Fruit fly (Drosophila melanogaster) whole organism, embryonic: ENCODE data around the gene bora.

Experiments used
- Adf1 ChIP-seq: fragments of 200-800 bp; sonication (Bioruptor generic); IDR thresholded peaks from 2 replicates; pipeline ENCODE4 v1.3.6; 2022; ENCODE audit warnings: missing biosample characterization, missing genetic modification characterization
- Antp ChIP-seq: fragments of 200-800 bp; sonication (Bioruptor generic); optimal IDR thresholded peaks from 3 replicates; lab custom pipeline; 2016; ENCODE audit warnings: missing biosample characterization, missing genetic modification characterization
- BEAF-32 ChIP-seq: fragments of 200-800 bp; sonication (Bioruptor generic); optimal IDR thresholded peaks from 3 replicates; lab custom pipeline; 2017; ENCODE audit warnings: missing biosample characterization, missing genetic modification characterization, mild to moderate bottlenecking, moderate library complexity, missing genetic modification reagents
- Bgb ChIP-seq: fragments of 200-800 bp; sonication (Bioruptor generic); IDR thresholded peaks from 2 replicates; pipeline ENCODE4 v1.3.6; 2022; ENCODE audit warnings: missing biosample characterization, missing genetic modification characterization; ENCODE audit not compliant: partially characterized antibody
- CG11456 ChIP-seq: fragments of 200-800 bp; sonication (Bioruptor generic); IDR thresholded peaks from 3 replicates; pipeline ENCODE4 v1.3.6; 2022; ENCODE audit warnings: missing biosample characterization, missing genetic modification characterization
- CG11560 ChIP-seq: fragments of 200-800 bp; sonication (Bioruptor generic); IDR thresholded peaks from 3 replicates; pipeline ENCODE4 v1.3.6; 2022; ENCODE audit warnings: missing biosample characterization, missing genetic modification characterization
- CG12659 ChIP-seq: fragments of 200-800 bp; sonication (Bioruptor generic); optimal IDR thresholded peaks from 3 replicates; lab custom pipeline; 2017; ENCODE audit warnings: mild to moderate bottlenecking, missing biosample characterization, missing genetic modification reagents, missing genetic modification characterization
- CG13775 ChIP-seq: fragments of 200-800 bp; sonication (Bioruptor generic); optimal IDR thresholded peaks from 3 replicates; lab custom pipeline; 2017; ENCODE audit warnings: missing biosample characterization, mild to moderate bottlenecking, missing genetic modification characterization
- CG14014 ChIP-seq: fragments of 200-800 bp; sonication (Bioruptor generic); IDR thresholded peaks from 2 replicates; pipeline ENCODE4 v1.3.6; 2022; ENCODE audit warnings: missing biosample characterization, missing genetic modification characterization
- CG1602 ChIP-seq: fragments of 200-800 bp; sonication (Bioruptor generic); optimal IDR thresholded peaks from 3 replicates; lab custom pipeline; 2016; ENCODE audit warnings: missing biosample characterization, missing genetic modification characterization
- CG1647 ChIP-seq: fragments of 200-800 bp; sonication (Bioruptor generic); optimal IDR thresholded peaks from 3 replicates; lab custom pipeline; 2016; ENCODE audit warnings: missing biosample characterization, missing genetic modification characterization
- CG16863 ChIP-seq: fragments of 200-800 bp; sonication (Bioruptor generic); optimal IDR thresholded peaks from 3 replicates; lab custom pipeline; 2016; ENCODE audit warnings: missing biosample characterization, missing genetic modification characterization
- CG17328 ChIP-seq: fragments of 200-800 bp; sonication (Bioruptor generic); IDR thresholded peaks from 2 replicates; pipeline ENCODE4 v1.3.6; 2022; ENCODE audit warnings: missing biosample characterization, missing genetic modification characterization
- CG17361 ChIP-seq: fragments of 200-800 bp; sonication (Bioruptor generic); IDR thresholded peaks from 3 replicates; pipeline ENCODE4 v1.3.6; 2022; ENCODE audit warnings: missing biosample characterization, missing genetic modification characterization
- CG17829 ChIP-seq: fragments of 200-800 bp; optimal IDR thresholded peaks from 2 replicates; lab custom pipeline; 2019; ENCODE audit warnings: missing biosample characterization, mild to moderate bottlenecking, missing genetic modification characterization, moderate library complexity
- CG18011 ChIP-seq: fragments of 200-800 bp; sonication (Bioruptor generic); optimal IDR thresholded peaks from 2 replicates; lab custom pipeline; 2017; ENCODE audit warnings: missing biosample characterization, missing genetic modification characterization, mild to moderate bottlenecking, moderate library complexity, missing genotype
- CG4617 ChIP-seq: fragments of 200-800 bp; sonication (Bioruptor generic); optimal IDR thresholded peaks from 3 replicates; lab custom pipeline; 2016; ENCODE audit warnings: missing biosample characterization, missing genetic modification characterization, borderline replicate concordance
- CG4730 ChIP-seq: fragments of 200-800 bp; sonication (Bioruptor generic); IDR thresholded peaks from 2 replicates; pipeline ENCODE4 v1.3.6; 2022; ENCODE audit warnings: missing biosample characterization, missing genetic modification characterization
- CG6854 ChIP-seq: fragments of 200-800 bp; sonication (Bioruptor generic); optimal IDR thresholded peaks from 3 replicates; lab custom pipeline; 2017; ENCODE audit warnings: missing biosample characterization, mild to moderate bottlenecking, missing genetic modification characterization
- CG7839 ChIP-seq: fragments of 200-800 bp; sonication (Bioruptor generic); optimal IDR thresholded peaks from 3 replicates; lab custom pipeline; 2018; ENCODE audit warnings: missing biosample characterization, mild to moderate bottlenecking, missing genetic modification characterization, moderate library complexity
- CG8388 ChIP-seq: fragments of 200-800 bp; sonication (Bioruptor generic); optimal IDR thresholded peaks from 2 replicates; lab custom pipeline; 2019; ENCODE audit warnings: missing biosample characterization, mild to moderate bottlenecking, missing genetic modification characterization, moderate library complexity
- Chrac-16 ChIP-seq: fragments of 200-800 bp; sonication (Bioruptor generic); optimal IDR thresholded peaks from 3 replicates; lab custom pipeline; 2016; ENCODE audit warnings: missing biosample characterization, missing genetic modification characterization
- CoRest ChIP-seq: fragments of 200-800 bp; sonication (Bioruptor generic); optimal IDR thresholded peaks from 3 replicates; lab custom pipeline; 2018; ENCODE audit warnings: missing biosample characterization, mild to moderate bottlenecking, missing genetic modification characterization, moderate library complexity
- Deaf1 ChIP-seq: fragments of 200-800 bp; optimal IDR thresholded peaks from 3 replicates; lab custom pipeline; 2019; ENCODE audit warnings: missing biosample characterization, mild to moderate bottlenecking, missing genetic modification characterization, moderate library complexity
- Doc3 ChIP-seq: fragments of 200-800 bp; sonication (Bioruptor generic); IDR thresholded peaks from 3 replicates; pipeline ENCODE4 v1.3.6; 2022; ENCODE audit warnings: missing biosample characterization, missing genetic modification characterization; ENCODE audit not compliant: partially characterized antibody
- HLH4C ChIP-seq: fragments of 200-800 bp; sonication (Bioruptor generic); IDR thresholded peaks from 3 replicates; pipeline ENCODE4 v1.3.6; 2022; ENCODE audit warnings: missing biosample characterization, missing genetic modification characterization; ENCODE audit not compliant: partially characterized antibody
- HmgD ChIP-seq: fragments of 200-800 bp; sonication (Bioruptor generic); optimal IDR thresholded peaks from 3 replicates; lab custom pipeline; 2016; ENCODE audit warnings: missing biosample characterization, missing genetic modification characterization
- NFAT ChIP-seq: fragments of 200-800 bp; sonication (Bioruptor generic); IDR thresholded peaks from 2 replicates; pipeline ENCODE4 v1.3.6; 2022; ENCODE audit warnings: missing biosample characterization, missing genetic modification characterization
- Opbp ChIP-seq: fragments of 200-800 bp; sonication (Bioruptor generic); IDR thresholded peaks from 3 replicates; pipeline ENCODE4 v1.3.6; 2022; ENCODE audit warnings: missing biosample characterization, missing genetic modification characterization; ENCODE audit not compliant: partially characterized antibody
- bigmax ChIP-seq: fragments of 200-800 bp; sonication (Bioruptor generic); optimal IDR thresholded peaks from 2 replicates; lab custom pipeline; 2018; ENCODE audit warnings: missing biosample characterization, mild to moderate bottlenecking, missing genetic modification characterization
- bsh ChIP-seq, 2 experiments: fragments of 200-800 bp; sonication (Bioruptor generic); optimal IDR thresholded peaks; 2 replicates each; lab custom pipeline; 2017 to 2018; ENCODE audit warnings: mild to moderate bottlenecking in 2 of 2, missing biosample characterization in 2 of 2, missing genetic modification characterization in 2 of 2, moderate library complexity in 1 of 2
- chm ChIP-seq: fragments of 200-800 bp; sonication (Bioruptor generic); IDR thresholded peaks from 2 replicates; pipeline ENCODE4 v1.3.6; 2022; ENCODE audit warnings: missing biosample characterization, missing genetic modification characterization
- fu2 ChIP-seq: fragments of 200-800 bp; sonication (Bioruptor generic); optimal IDR thresholded peaks from 2 replicates; lab custom pipeline; 2016; ENCODE audit warnings: missing biosample characterization, missing genetic modification characterization
- ind ChIP-seq: fragments of 200-800 bp; sonication (Bioruptor generic); optimal IDR thresholded peaks from 3 replicates; lab custom pipeline; 2016; ENCODE audit warnings: missing biosample characterization, missing genetic modification characterization
- jing ChIP-seq: fragments of 200-800 bp; sonication (Bioruptor generic); optimal IDR thresholded peaks from 2 replicates; lab custom pipeline; 2018; ENCODE audit warnings: missing biosample characterization, mild to moderate bottlenecking, missing genetic modification characterization
- jumu ChIP-seq: fragments of 200-800 bp; sonication (Bioruptor generic); optimal IDR thresholded peaks from 3 replicates; lab custom pipeline; 2016; ENCODE audit warnings: missing biosample characterization, missing genetic modification characterization
- kni ChIP-seq: fragments of 200-800 bp; sonication (Bioruptor generic); optimal IDR thresholded peaks from 3 replicates; lab custom pipeline; 2017; ENCODE audit warnings: mild to moderate bottlenecking, missing biosample characterization, missing genetic modification reagents, missing genetic modification characterization
- lola ChIP-seq, 3 experiments: fragments of >200 bp in 2 of 3; fragments of 200-800 bp in 1 of 3; sonication (Bioruptor generic) in 1 of 3; optimal IDR thresholded peaks; 2 replicates each; lab custom pipeline; 2017 to 2019; ENCODE audit warnings: missing biosample characterization in 3 of 3, missing genetic modification characterization in 3 of 3, mild to moderate bottlenecking in 1 of 3, moderate library complexity in 1 of 3
- mam ChIP-seq: fragments of 200-800 bp; sonication (Bioruptor generic); optimal IDR thresholded peaks from 3 replicates; lab custom pipeline; 2016; ENCODE audit warnings: missing biosample characterization, missing genetic modification characterization
- oc ChIP-seq: fragments of 200-800 bp; sonication (Bioruptor generic); optimal IDR thresholded peaks from 2 replicates; lab custom pipeline; 2018; ENCODE audit warnings: missing biosample characterization, mild to moderate bottlenecking, missing genetic modification characterization, moderate library complexity
- p53 ChIP-seq: fragments of 200-800 bp; sonication (Bioruptor generic); optimal IDR thresholded peaks from 2 replicates; lab custom pipeline; 2016; ENCODE audit warnings: missing biosample characterization, missing genetic modification characterization
- pho ChIP-seq: fragments of 200-800 bp; sonication (Bioruptor generic); optimal IDR thresholded peaks from 2 replicates; lab custom pipeline; 2016; ENCODE audit warnings: missing biosample characterization, missing genetic modification characterization
- so ChIP-seq: fragments of 200-800 bp; sonication (Bioruptor generic); IDR thresholded peaks from 3 replicates; pipeline ENCODE4 v1.3.6; 2022; ENCODE audit warnings: missing biosample characterization, missing genetic modification characterization
- sob ChIP-seq: fragments of 200-800 bp; sonication (Bioruptor generic); IDR thresholded peaks from 2 replicates; pipeline ENCODE4 v1.3.6; 2022; ENCODE audit warnings: missing biosample characterization, missing genetic modification characterization
- stwl ChIP-seq: fragments of 200-800 bp; sonication (Bioruptor generic); optimal IDR thresholded peaks from 3 replicates; lab custom pipeline; 2018; ENCODE audit warnings: missing biosample characterization, mild to moderate bottlenecking, missing genetic modification characterization, moderate library complexity
- tup ChIP-seq: fragments of 200-800 bp; sonication (Bioruptor generic); optimal IDR thresholded peaks from 2 replicates; lab custom pipeline; 2016; ENCODE audit warnings: missing biosample characterization, mild to moderate bottlenecking, missing genetic modification characterization, moderate library complexity
- unc-4 ChIP-seq: fragments of 200-800 bp; sonication (Bioruptor generic); IDR thresholded peaks from 2 replicates; pipeline ENCODE4 v1.3.6; 2022; ENCODE audit warnings: missing biosample characterization, missing genetic modification characterization; ENCODE audit not compliant: partially characterized antibody
- zfh1 ChIP-seq: fragments of 200-800 bp; sonication (Bioruptor generic); IDR thresholded peaks from 3 replicates; pipeline ENCODE4 v1.3.6; 2022; ENCODE audit warnings: missing biosample characterization, missing genetic modification characterization

Gene bora

dm6 chr3L:18672986-18673633 is 50.6 kb downstream of the bora start, which contains the start of gene Capr (continued):
- TF ChIP-seq CG1647 (GFP tag; lab: Kevin White, UChicago) (peak; percentile 28), Bgb (GFP tag; lab: Robert Waterston, UW) (peak; percentile 100), NFAT (GFP tag; lab: Robert Waterston, UW) (peak; percentile 68; the same call in 1 of the 2 replicates), p53 (GFP tag; lab: Kevin White, UChicago) (peak; percentile 65), bigmax (GFP tag; lab: Kevin White, UChicago) (peak; percentile 6), CG7839 (peak; percentile 13), tup (no peak), bsh (GFP tag; optimal IDR thresholded peaks at IDR 0.05; lab: Kevin White, UChicago) (peak in 1 of 2 experiments; percentile 15), Chrac-16 (peak; percentile 5), Doc3 (peak; percentile 100), stwl (tag; lab: Kevin White, UChicago) (peak; percentile 89), CG17361 (GFP tag; lab: Robert Waterston, UW) (0 out of 3 replicates have a peak, but pooled peaks have one; percentile 18), CG8388 (GFP tag; lab: Kevin White, UChicago) (no peak), so (GFP tag; lab: Robert Waterston, UW) (0 out of 3 replicates have a peak, but pooled peaks have one; percentile 8), HLH4C (peak; percentile 100), Adf1 (GFP tag; lab: Robert Waterston, UW) (peak; percentile 65), unc-4 (GFP tag; lab: Robert Waterston, UW) (peak; percentile 99), HmgD (peak; percentile 66), CG11560 (peak; percentile 60; the same call in 2 of the 3 replicates), sob (peak; percentile 70), pho (GFP tag; lab: Kevin White, UChicago) (peak; percentile 43), Antp (GFP tag; lab: Kevin White, UChicago) (peak; percentile 34), jumu (GFP tag; lab: Kevin White, UChicago) (peak; percentile 38), CG16863 (GFP tag; lab: Kevin White, UChicago) (no peak), mam (peak; percentile 64), Opbp (peak; percentile 100), CG4617 (GFP tag; lab: Kevin White, UChicago) (peak; percentile 37), BEAF-32 (GFP tag; lab: Kevin White, UChicago) (peak; percentile 99), CG6854 (no peak), oc (tag; lab: Kevin White, UChicago) (no peak), CG13775 (GFP tag; lab: Kevin White, UChicago) (peak; percentile 3), Deaf1 (tag; lab: Kevin White, UChicago) (peak; percentile 63), chm (GFP tag; lab: Robert Waterston, UW) (0 out of 2 replicates have a peak, but pooled peaks have one; percentile 22), CoRest (tag; lab: Kevin White, UChicago) (peak; percentile 34), CG1602 (GFP tag; lab: Kevin White, UChicago) (peak; percentile 12), CG11456 (0 out of 3 replicates have a peak, but pooled peaks have one; percentile 25), CG17829 (peak; percentile 58), lola (GFP tag; optimal IDR thresholded peaks at IDR 0.05; lab: Kevin White, UChicago) (no peak), CG17328 (GFP tag; lab: Robert Waterston, UW) (0 out of 2 replicates have a peak, but pooled peaks have one; percentile 6), CG4730 (GFP tag; lab: Robert Waterston, UW) (no peak), kni (GFP tag; lab: Kevin White, UChicago) (no peak), CG18011 (GFP tag; lab: Kevin White, UChicago) (peak; percentile 17), fu2 (GFP tag; lab: Kevin White, UChicago) (no peak), zfh1 (GFP tag; lab: Robert Waterston, UW) (peak; percentile 46; the same call in 1 of the 3 replicates), jing (no peak), CG14014 (GFP tag; lab: Robert Waterston, UW) (no peak), ind (GFP tag; lab: Kevin White, UChicago) (no peak), CG12659 (GFP tag; lab: Kevin White, UChicago) (peak; percentile 67)
